Fruit fly (Drosophila melanogaster): ENCODE measurements around the gene Shaw.
A peak's percentile ranks its signal among the peaks of the same experiment; 100 is the strongest.

Gene Shaw

DNA sequence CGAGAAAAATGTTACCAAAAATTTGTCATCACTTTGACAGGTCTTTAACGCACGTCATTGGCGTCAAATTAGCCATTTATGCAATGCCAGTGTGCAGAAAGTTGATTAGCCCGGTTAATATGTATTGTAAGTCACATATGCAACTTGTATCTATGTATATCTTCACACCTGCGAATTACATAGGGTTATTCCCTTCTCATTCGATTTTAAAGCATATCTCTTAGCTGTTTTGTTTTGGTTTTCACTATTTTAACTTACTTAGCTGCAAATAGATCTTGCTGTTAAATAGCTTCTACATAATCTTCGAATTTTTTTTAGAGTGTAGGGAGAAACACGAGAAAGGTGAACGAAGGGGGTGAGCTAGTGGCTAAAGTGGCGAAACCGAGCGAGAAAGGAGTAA is 13.1 kb downstream of the Shaw start:
- TF ChIP-seq CG17801 (GFP tag; optimal IDR thresholded peaks at IDR 0.05; ENCODE audit: partially characterized antibody): no peak

- TF ChIP-seq CG17801 (GFP tag; optimal IDR thresholded peaks at IDR 0.05; ENCODE audit: partially characterized antibody): no peak
Measured at dm6 chr2L:3737003-3737662, 19.1 kb downstream of the Shaw start.

dm6 chr2L:3737682-3738081 is 19.7 kb downstream of the Shaw start:
- TF ChIP-seq CG17801 (GFP tag; optimal IDR thresholded peaks at IDR 0.05; ENCODE audit: partially characterized antibody): no peak

dm6 chr2L:3740443-3740842 is 22.5 kb downstream of the Shaw start:
- no peak for TF ChIP-seq CG17801 (GFP tag; optimal IDR thresholded peaks at IDR 0.05; ENCODE audit: partially characterized antibody)

- no peak for TF ChIP-seq CG17801 (GFP tag; optimal IDR thresholded peaks at IDR 0.05; ENCODE audit: partially characterized antibody)
Measured at dm6 chr2L:3748691-3749090, 30.7 kb downstream of the Shaw start.

DNA sequence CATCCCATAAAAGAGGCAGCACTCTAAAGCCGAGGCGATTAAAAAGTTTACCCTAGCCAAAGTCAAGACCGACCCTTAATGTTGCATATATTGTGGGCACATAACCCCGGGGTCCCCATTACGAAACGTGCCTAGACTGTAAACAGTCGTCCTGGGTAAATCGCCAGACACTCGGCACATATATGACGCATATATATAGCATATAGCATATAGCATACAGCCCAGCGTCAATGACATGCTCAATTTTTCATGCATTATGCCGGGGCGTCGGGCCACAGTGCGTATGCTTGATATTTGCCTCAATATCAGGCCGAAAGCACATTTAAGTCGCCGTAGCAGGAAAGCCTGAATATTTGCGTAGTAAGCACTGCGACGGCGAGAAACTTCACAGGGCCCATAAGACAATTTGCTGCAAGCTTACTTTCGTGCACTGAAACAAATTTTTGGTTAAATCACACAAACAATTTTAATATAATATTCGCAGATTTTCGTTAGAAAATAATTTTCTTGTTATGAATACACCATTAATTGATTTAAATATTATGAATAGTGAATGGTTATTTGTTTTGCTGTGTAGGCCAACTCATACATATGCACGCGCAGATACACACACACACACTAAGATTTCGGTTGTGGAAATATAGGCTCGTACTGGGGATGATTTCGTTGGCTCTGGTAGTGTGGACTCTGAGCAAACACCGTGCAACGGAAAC is 37.0 kb downstream of the Shaw start:
- no peak for TF ChIP-seq CG17801 (GFP tag; optimal IDR thresholded peaks at IDR 0.05; ENCODE audit: partially characterized antibody)

dm6 chr2L:3756831-3757351 is 38.9 kb downstream of the Shaw start, which contains the start of gene CG43707:
TSS of gene CG43707 (plus strand) at chr2L:3757256.
- no peak for TF ChIP-seq CG17801 (GFP tag; optimal IDR thresholded peaks at IDR 0.05; ENCODE audit: partially characterized antibody)

- no peak for TF ChIP-seq CG17801 (GFP tag; optimal IDR thresholded peaks at IDR 0.05; ENCODE audit: partially characterized antibody)
Measured at dm6 chr2L:3765194-3765593, 47.2 kb downstream of the Shaw start, which contains the start of gene CG43703. TSS of gene CG43703 (plus strand) at chr2L:3765494.

DNA sequence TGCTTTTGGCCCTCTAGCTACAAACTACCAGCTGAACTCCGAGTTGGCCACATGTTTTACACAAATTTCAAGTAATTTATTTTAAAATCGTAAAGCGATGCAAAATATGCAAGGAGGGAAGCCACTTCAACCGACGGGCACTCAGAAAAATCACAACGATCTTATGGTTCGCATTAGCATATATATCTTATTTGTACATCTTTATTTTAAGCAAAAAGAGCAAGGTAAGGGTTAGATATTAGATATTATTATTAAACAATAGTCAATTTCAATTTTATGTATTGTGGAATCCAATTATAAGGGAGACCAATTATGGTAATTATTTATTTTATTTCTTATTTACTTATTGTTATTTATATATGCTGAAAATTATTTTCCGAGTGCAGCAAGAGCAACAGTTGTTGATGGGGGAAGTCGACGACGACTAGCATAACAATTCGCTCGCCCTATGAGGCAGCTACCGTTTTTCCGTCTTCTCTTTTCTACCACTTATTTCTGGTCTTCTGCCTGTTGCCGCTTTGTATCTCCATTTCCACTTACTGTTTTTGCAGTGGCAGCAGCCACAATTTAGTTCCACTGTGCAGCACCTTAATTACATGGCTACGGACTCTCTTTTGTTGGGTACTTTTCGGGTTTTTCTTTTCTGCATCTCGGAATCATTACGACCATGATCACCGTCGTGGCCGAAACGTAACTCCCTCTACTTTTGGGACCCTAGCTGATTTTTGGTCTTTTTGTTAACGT is 51.9 kb downstream of the Shaw start:
- TF ChIP-seq CG17801 (GFP tag; optimal IDR thresholded peaks at IDR 0.05; ENCODE audit: partially characterized antibody): no peak

DNA sequence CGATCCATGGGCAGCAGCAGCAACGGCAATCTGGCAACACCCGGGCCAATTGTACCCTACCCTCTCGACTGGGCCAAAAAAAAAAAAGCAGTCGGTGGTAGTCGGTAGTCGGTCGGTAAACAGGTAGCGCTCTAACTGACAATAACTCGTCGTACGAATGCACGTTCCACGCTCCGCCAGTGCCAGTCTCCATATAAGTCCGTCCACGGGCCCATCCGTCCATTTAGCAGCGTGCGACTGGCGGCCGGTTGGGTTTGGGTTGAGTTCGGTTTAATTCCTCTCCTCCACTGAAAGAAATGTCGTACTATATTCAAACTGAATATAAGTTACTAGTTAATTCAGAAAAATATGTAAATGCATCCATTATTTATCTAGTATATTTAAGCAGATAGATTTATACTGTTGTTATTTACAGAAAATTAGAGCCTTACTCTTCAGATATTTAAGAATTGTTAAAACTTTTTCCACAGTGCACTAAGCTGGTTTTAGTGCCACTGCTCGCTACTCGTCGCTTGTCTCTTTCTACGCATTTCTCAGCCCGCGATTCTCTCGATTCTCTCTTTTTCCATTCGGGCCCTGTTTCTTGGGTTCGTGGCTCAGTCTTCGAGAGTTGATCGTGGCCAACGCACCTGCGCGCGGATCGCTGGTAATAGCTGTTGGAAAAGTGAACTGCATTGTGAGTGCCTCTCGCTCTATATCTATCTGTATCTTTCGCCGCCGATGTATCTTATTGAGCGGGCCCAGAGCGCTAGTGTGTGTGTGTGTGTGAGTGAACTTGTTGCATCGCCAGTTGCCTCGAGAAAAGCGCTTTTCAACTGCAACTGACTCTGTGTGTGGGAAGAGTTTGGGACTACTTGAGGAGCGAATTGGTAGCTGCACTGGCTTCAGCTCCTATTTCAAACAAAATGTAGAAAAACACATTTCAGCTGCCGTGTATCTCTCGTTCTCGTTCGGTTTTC is 53.4 kb downstream of the Shaw start, which contains the start of gene bowl:
TSS of gene bowl (plus strand) at position 592 of the 959 bp plus-strand sequence.
- peak; percentile 74 for TF ChIP-seq CG17801 (GFP tag; optimal IDR thresholded peaks at IDR 0.05; ENCODE audit: partially characterized antibody)

- no peak for TF ChIP-seq CG17801 (GFP tag; optimal IDR thresholded peaks at IDR 0.05; ENCODE audit: partially characterized antibody)
Measured at dm6 chr2L:3772068-3772428, 54.1 kb downstream of the Shaw start.

DNA sequence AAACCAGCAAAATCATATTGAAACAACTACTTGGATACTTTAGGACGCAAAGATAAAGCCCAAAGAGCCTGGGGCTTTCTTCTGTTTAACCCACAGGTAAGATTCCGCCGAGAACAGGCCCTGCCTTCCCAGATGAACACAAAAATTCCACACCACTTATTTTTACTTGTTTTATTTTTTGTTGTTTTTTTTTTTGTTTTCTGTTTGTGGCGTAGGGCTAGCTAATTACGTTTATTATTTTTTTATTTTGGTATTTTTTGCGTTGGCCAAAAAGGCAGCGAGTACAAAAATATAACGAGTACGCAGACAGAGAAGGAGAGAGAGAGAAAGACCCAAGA is 54.6 kb downstream of the Shaw start:
- TF ChIP-seq CG17801 (GFP tag; optimal IDR thresholded peaks at IDR 0.05; ENCODE audit: partially characterized antibody): no peak

DNA sequence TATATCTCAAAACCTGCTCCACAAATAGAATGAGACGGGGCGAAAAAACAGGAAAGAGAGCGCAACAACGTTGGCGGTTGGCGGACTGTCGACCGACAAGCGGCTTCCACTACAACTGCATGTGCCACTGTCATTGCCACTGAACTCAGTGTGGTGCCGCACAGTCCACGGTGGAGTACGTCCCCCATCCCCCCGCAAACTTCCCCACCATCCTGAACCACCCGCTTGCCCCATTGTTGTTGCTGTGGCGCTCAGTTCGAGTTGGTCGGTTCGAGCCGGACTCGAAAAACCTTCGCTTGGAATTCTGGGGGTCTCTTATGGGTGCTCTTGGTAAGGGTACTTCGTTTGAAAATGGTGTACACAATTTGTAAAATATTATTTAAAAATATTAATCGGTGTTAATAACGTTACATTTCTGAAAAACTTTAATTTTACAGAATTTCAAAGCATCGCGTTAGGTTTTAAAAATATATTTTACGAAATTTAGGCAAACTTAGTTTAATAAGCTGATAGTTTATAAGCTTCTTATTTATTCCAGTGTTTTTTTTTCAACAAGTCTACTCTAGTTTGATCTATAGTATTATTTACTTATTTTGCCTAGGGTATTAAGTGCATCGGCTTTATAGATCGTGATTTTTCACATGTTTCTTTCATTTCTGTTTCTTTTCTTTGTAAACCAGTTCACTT is 55.1 kb downstream of the Shaw start:
- peak; percentile 25 for TF ChIP-seq CG17801 (GFP tag; optimal IDR thresholded peaks at IDR 0.05; ENCODE audit: partially characterized antibody)

DNA sequence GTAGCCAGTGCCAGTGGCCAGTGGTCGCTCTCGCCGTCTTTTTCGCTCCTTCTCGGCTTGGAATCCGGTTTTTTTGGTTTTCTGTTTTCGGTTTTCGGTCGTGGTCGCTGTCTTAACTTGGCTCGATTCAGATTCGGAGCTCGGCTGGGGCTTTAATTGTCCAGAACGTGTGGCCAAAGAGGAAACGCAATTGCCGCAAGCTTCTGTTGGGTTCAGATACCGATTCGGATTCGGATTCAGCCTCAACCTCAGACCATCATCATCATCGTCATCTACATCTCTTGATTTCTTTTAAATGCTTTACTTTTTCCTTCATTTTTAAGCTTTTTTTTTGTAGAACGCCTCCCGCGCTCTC is 55.6 kb downstream of the Shaw start:
- TF ChIP-seq CG17801 (GFP tag; optimal IDR thresholded peaks at IDR 0.05; ENCODE audit: partially characterized antibody): no peak

Data from ovary, adult (tissue).